Worm (Caenorhabditis elegans) whole organism, L2 larva: ENCODE results near the gene srlf-27.

ENCODE experiments used
- C34F6.9 ChIP-seq: fragments of 150-350 bp; optimal IDR thresholded peaks from 2 replicates; lab custom pipeline; 2014; ENCODE audit warnings: missing biosample characterization, missing genetic modification characterization
- R02D3.7 ChIP-seq: fragments of 150-350 bp; optimal IDR thresholded peaks from 2 replicates; lab custom pipeline; 2014; ENCODE audit warnings: missing biosample characterization, missing genetic modification characterization
- ZK546.5 ChIP-seq: sonication (generic microtip); optimal IDR thresholded peaks from 2 replicates; lab custom pipeline; 2017; ENCODE audit warnings: missing biosample characterization, missing genetic modification characterization
- aly-2 ChIP-seq: fragments of 150-350 bp; optimal IDR thresholded peaks from 2 replicates; lab custom pipeline; 2014; ENCODE audit warnings: missing biosample characterization, missing genetic modification characterization
- ama-1 ChIP-seq: fragments of 150-350 bp; optimal IDR thresholded peaks from 2 replicates; lab custom pipeline; 2018; ENCODE audit warnings: inconsistent platforms
- blmp-1 ChIP-seq: sonication (generic microtip); optimal IDR thresholded peaks from 2 replicates; lab custom pipeline; 2017; ENCODE audit warnings: missing genetic modification characterization, mild to moderate bottlenecking, missing compliant biosample characterization, antibody characterized with exemption, moderate library complexity; ENCODE audit not compliant: insufficient read depth
- ceh-16 ChIP-seq: fragments of 150-350 bp; optimal IDR thresholded peaks from 2 replicates; lab custom pipeline; 2014; ENCODE audit warnings: missing biosample characterization, missing genetic modification characterization
- egl-27 ChIP-seq: sonication (generic microtip); optimal IDR thresholded peaks from 3 replicates; lab custom pipeline; 2017; ENCODE audit warnings: missing biosample characterization, missing genetic modification reagents, missing genetic modification characterization
- elt-1 ChIP-seq: fragments of 150-350 bp; optimal IDR thresholded peaks from 2 replicates; lab custom pipeline; 2014; ENCODE audit warnings: missing biosample characterization, missing genetic modification characterization
- fos-1 ChIP-seq: fragments of 150-350 bp; optimal IDR thresholded peaks from 2 replicates; lab custom pipeline; 2014; ENCODE audit warnings: missing biosample characterization, missing genetic modification characterization
- gmeb-1 ChIP-seq: fragments of 150-350 bp; optimal IDR thresholded peaks from 2 replicates; lab custom pipeline; 2014; ENCODE audit warnings: missing biosample characterization, missing genetic modification characterization
- lin-13 ChIP-seq: fragments of 150-350 bp; optimal IDR thresholded peaks from 2 replicates; lab custom pipeline; 2014; ENCODE audit warnings: missing biosample characterization, missing genetic modification reagents, missing genetic modification characterization
- lin-39 ChIP-seq: fragments of 150-350 bp; optimal IDR thresholded peaks from 2 replicates; lab custom pipeline; 2014; ENCODE audit warnings: missing biosample characterization, missing genetic modification reagents, missing genetic modification characterization
- lsy-2 ChIP-seq, 2 experiments: fragments of 150-350 bp in 1 of 2; sonication (generic microtip) in 1 of 2; optimal IDR thresholded peaks; 2 replicates each; lab custom pipeline; 2014 to 2017; ENCODE audit warnings: missing biosample characterization in 2 of 2, missing genetic modification characterization in 2 of 2
- mab-5 ChIP-seq: fragments of 150-350 bp; optimal IDR thresholded peaks from 2 replicates; lab custom pipeline; 2014; ENCODE audit warnings: missing biosample characterization, missing genetic modification characterization
- mbf-1 ChIP-seq: sonication (generic microtip); optimal IDR thresholded peaks from 2 replicates; lab custom pipeline; 2017; ENCODE audit warnings: missing biosample characterization, missing genetic modification characterization
- mdl-1 ChIP-seq, 2 experiments: fragments of 150-350 bp in 1 of 2; sonication (generic microtip) in 1 of 2; optimal IDR thresholded peaks; 2 replicates each; lab custom pipeline; 2017; ENCODE audit warnings: missing biosample characterization in 2 of 2, missing genetic modification characterization in 2 of 2
- nhr-10 ChIP-seq: sonication (generic microtip); optimal IDR thresholded peaks from 2 replicates; lab custom pipeline; 2017; ENCODE audit warnings: missing biosample characterization, missing genetic modification characterization
- nhr-12 ChIP-seq: fragments of 150-350 bp; optimal IDR thresholded peaks from 2 replicates; lab custom pipeline; 2014; ENCODE audit warnings: missing biosample characterization, missing genetic modification characterization
- nhr-129 ChIP-seq: fragments of 150-350 bp; optimal IDR thresholded peaks from 2 replicates; lab custom pipeline; 2014; ENCODE audit warnings: missing biosample characterization, missing genetic modification characterization
- nhr-21 ChIP-seq: fragments of 150-350 bp; optimal IDR thresholded peaks from 2 replicates; lab custom pipeline; 2014; ENCODE audit warnings: missing biosample characterization, missing genetic modification characterization
- nhr-23 ChIP-seq: fragments of 150-350 bp; optimal IDR thresholded peaks from 2 replicates; lab custom pipeline; 2014; ENCODE audit warnings: missing biosample characterization, missing genetic modification reagents, missing genetic modification characterization
- nhr-237 ChIP-seq: fragments of 150-350 bp; optimal IDR thresholded peaks from 2 replicates; lab custom pipeline; 2014; ENCODE audit warnings: missing biosample characterization, missing genetic modification characterization
- nhr-25 ChIP-seq: fragments of 150-350 bp; sonication (generic microtip); optimal IDR thresholded peaks from 3 replicates; lab custom pipeline; 2014; ENCODE audit warnings: missing biosample characterization, missing genetic modification characterization
- nhr-6 ChIP-seq: fragments of 150-350 bp; optimal IDR thresholded peaks from 2 replicates; lab custom pipeline; 2014; ENCODE audit warnings: missing biosample characterization, missing genetic modification characterization
- nhr-77 ChIP-seq: fragments of 150-350 bp; optimal IDR thresholded peaks from 2 replicates; lab custom pipeline; 2014; ENCODE audit warnings: missing biosample characterization, missing genetic modification characterization
- peb-1 ChIP-seq: fragments of 150-350 bp; optimal IDR thresholded peaks from 2 replicates; lab custom pipeline; 2014; ENCODE audit warnings: missing biosample characterization, missing genetic modification characterization
- sma-3 ChIP-seq: sonication (generic microtip); optimal IDR thresholded peaks from 2 replicates; lab custom pipeline; 2016; ENCODE audit warnings: missing genetic modification reagents, missing genetic modification characterization, missing compliant biosample characterization
- sma-9 ChIP-seq, 2 experiments: fragments of 150-350 bp in 1 of 2; sonication (generic microtip) in 1 of 2; optimal IDR thresholded peaks; 2 replicates each; lab custom pipeline; 2014 to 2016; ENCODE audit warnings: missing genetic modification characterization in 2 of 2, mild to moderate bottlenecking in 1 of 2, missing biosample characterization in 1 of 2, missing compliant biosample characterization in 1 of 2, missing genetic modification reagents in 1 of 2, moderate library complexity in 1 of 2
- snpc-4 ChIP-seq: fragments of 150-350 bp; optimal IDR thresholded peaks from 2 replicates; lab custom pipeline; 2014; ENCODE audit warnings: missing biosample characterization, missing genetic modification characterization
- unc-39 ChIP-seq: fragments of 150-350 bp; optimal IDR thresholded peaks from 2 replicates; lab custom pipeline; 2014; ENCODE audit warnings: missing biosample characterization, missing genetic modification characterization
- zag-1 ChIP-seq: fragments of 150-350 bp; optimal IDR thresholded peaks from 2 replicates; lab custom pipeline; 2014; ENCODE audit warnings: missing biosample characterization, missing genetic modification characterization
- ztf-1 ChIP-seq: fragments of 200-800 bp; sonication (Bioruptor generic); conservative IDR thresholded peaks from 2 replicates; pipeline ENCODE4 v1.3.6; 2022; ENCODE audit warnings: missing genetic modification characterization, missing compliant biosample characterization

srlf-27 gene

DNA sequence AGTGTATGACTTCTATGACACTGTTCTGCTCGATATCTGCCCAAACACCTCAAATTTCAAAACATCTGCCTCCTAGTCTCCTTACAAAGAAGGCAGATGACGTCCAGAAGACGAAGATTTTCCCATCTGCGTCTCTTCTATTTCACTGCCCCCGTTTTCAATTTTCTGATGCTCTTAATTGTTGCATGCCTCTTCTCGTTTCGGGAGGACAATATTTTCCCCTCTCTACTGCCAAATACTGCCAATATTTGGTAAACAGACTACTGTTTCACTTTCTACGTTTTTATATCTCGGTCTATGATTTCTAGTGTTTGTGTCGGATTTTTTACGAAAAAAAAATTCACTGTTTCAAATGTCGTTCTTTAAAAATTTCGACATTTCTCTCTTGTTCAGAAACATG lies 23.9 kb downstream of the srlf-27 start:
- TF ChIP-seq C34F6.9 (tag; lab: Kevin White, UChicago) (peak; percentile 5), peb-1 (tag; lab: Kevin White, UChicago) (no peak), nhr-129 (tag; lab: Kevin White, UChicago) (peak; percentile 35), nhr-237 (no peak), unc-39 (no peak), ama-1 (lab: Kevin White, UChicago) (no peak), mbf-1 (tag; lab: Kevin White, UChicago) (no peak)

DNA sequence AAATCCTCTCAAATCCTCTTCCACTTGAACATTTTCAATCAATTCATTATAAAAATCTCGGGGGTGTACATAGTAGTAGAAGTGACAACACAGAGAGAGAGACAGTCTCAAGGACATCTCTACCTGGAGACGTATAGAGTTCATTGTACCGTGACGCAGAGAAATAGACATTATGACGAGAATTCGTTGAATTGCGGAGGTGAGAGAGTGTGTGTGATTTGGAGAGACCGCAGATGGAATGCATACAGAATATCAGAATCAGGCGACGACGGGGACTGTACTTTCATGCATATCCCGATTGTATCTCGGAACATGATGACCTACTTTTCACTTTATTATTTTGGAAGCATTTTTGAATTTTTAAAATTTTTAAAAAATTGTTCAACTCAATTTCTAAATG lies 38.3 kb downstream of the srlf-27 start:
- peak; percentile 26 for TF ChIP-seq fos-1
- peak; percentile 24 for TF ChIP-seq C34F6.9 (tag; lab: Kevin White, UChicago)
- TF ChIP-seq nhr-23 (tag; lab: Kevin White, UChicago) = no peak
- TF ChIP-seq egl-27 = peak; percentile 26
- TF ChIP-seq zag-1 (tag; lab: Kevin White, UChicago) = no peak
- peak; percentile 86 for TF ChIP-seq nhr-25 (tag; lab: Kevin White, UChicago)
- peak; percentile 85 for TF ChIP-seq nhr-129 (tag; lab: Kevin White, UChicago)
- TF ChIP-seq blmp-1 (tag; lab: Kevin White, UChicago) = peak; percentile 46
- TF ChIP-seq nhr-21 (tag; lab: Kevin White, UChicago) = peak; percentile 65
- TF ChIP-seq lsy-2 (tag; optimal IDR thresholded peaks at IDR 0.05; lab: Kevin White, UChicago) = peak in 1 of 2 experiments; percentile 55
- peak; percentile 79 for TF ChIP-seq ceh-16 (tag; lab: Kevin White, UChicago)
- no peak for TF ChIP-seq nhr-12 (tag; lab: Kevin White, UChicago)

DNA sequence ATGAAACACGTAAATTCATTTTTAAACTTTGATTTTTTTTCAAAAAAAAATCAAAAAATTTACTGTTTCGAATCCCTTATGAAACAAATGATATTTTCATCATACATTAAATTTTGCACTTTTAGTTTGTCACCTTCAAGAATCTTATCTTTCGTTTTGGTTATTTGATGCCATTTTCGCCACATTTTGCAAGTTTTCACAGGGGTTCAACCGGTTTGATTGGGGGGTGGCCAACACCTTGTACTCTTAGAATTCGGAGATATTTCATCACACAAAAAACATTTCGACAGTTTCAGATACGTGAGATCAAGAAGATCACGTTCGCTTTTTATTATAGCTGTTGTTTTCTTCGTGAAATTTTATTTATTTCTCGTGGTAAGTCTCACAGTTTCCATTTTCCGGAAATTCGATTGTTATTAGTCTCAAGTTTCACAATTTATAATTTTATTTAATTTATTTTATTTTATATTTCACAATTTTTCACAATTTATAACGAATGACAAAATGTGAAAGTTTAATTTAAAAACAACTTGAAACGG lies 39.7 kb downstream of the srlf-27 start, which contains the start of gene Y57G11C.31:
TSS of gene Y57G11C.31 (plus strand) at position 276 of the 539 bp plus-strand sequence.
- no peak for TF ChIP-seq ceh-16 (tag; lab: Kevin White, UChicago)
- TF ChIP-seq mdl-1 (tag; optimal IDR thresholded peaks at IDR 0.05; lab: Kevin White, UChicago) = no peak
- TF ChIP-seq blmp-1 (tag; lab: Kevin White, UChicago) = peak; percentile 67
- no peak for TF ChIP-seq lin-39 (tag; lab: Kevin White, UChicago)
- no peak for TF ChIP-seq aly-2
- TF ChIP-seq R02D3.7 = no peak
- TF ChIP-seq nhr-129 (tag; lab: Kevin White, UChicago) = peak; percentile 1
- no peak for TF ChIP-seq gmeb-1 (tag; lab: Kevin White, UChicago)
- TF ChIP-seq nhr-10 = no peak
- no peak for TF ChIP-seq fos-1
- TF ChIP-seq nhr-6 (tag; lab: Kevin White, UChicago) = no peak
- TF ChIP-seq nhr-25 (tag; lab: Kevin White, UChicago) = peak; percentile 45
- no peak for TF ChIP-seq mab-5 (tag; lab: Kevin White, UChicago)
- TF ChIP-seq ztf-1 = no peak
- TF ChIP-seq nhr-77 (tag; lab: Kevin White, UChicago) = no peak
- TF ChIP-seq zag-1 (tag; lab: Kevin White, UChicago) = no peak
- TF ChIP-seq nhr-21 (tag; lab: Kevin White, UChicago) = peak; percentile 48
- TF ChIP-seq snpc-4 = no peak
- TF ChIP-seq lsy-2 (tag; optimal IDR thresholded peaks at IDR 0.05; lab: Kevin White, UChicago) = no peak

DNA sequence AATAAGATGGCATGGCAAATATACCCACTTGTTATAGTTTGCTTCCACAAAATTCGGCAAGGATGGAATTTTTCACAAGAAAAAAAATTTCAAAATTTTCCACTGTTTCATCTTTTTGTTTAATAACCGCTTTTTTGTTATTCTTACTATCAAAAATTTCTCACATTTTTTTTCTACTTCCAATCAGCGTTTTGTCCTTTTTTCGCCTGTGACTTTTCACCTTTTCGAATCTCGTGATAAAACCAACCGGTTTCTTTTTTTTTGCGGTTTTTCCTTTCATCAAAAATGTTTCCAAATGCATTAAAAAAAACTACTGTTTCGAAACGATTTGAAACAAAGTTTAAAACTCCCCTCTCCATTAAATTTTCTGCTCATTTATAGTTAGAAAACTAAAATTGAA lies 41.5 kb downstream of the srlf-27 start:
- TF ChIP-seq nhr-12 (tag; lab: Kevin White, UChicago) (no peak), sma-3 (no peak), mdl-1 (tag; optimal IDR thresholded peaks at IDR 0.05; lab: Kevin White, UChicago) (no peak), sma-9 (GFP tag; optimal IDR thresholded peaks at IDR 0.05; lab: Kevin White, UChicago) (no peak), sma-9 (tag; optimal IDR thresholded peaks at IDR 0.05; lab: Kevin White, UChicago) (no peak), lin-39 (tag; lab: Kevin White, UChicago) (no peak), nhr-77 (tag; lab: Kevin White, UChicago) (no peak), zag-1 (tag; lab: Kevin White, UChicago) (no peak), nhr-23 (tag; lab: Kevin White, UChicago) (no peak), elt-1 (tag; lab: Kevin White, UChicago) (no peak), nhr-10 (no peak), mbf-1 (tag; lab: Kevin White, UChicago) (no peak), egl-27 (no peak), gmeb-1 (tag; lab: Kevin White, UChicago) (no peak), lin-13 (GFP tag; lab: Kevin White, UChicago) (no peak), nhr-129 (tag; lab: Kevin White, UChicago) (no peak)
- TF ChIP-seq, all 48 proteins: peak for 0

ce11 chrIV:14687716-14688115 lies 50.2 kb downstream of the srlf-27 start:
- TF ChIP-seq nhr-25 (tag; lab: Kevin White, UChicago) (no peak), nhr-21 (tag; lab: Kevin White, UChicago) (no peak), nhr-77 (tag; lab: Kevin White, UChicago) (no peak), aly-2 (no peak), ZK546.5 (tag; lab: Kevin White, UChicago) (no peak), nhr-12 (tag; lab: Kevin White, UChicago) (no peak), egl-27 (no peak), blmp-1 (tag; lab: Kevin White, UChicago) (no peak), nhr-129 (tag; lab: Kevin White, UChicago) (no peak)
